Worm (Caenorhabditis elegans): Measurements from ENCODE around the gene T24E12.6.

- TF ChIP-seq unc-62 (GFP tag; optimal IDR thresholded peaks at IDR 0.05) (no peak), egl-27 (tag; optimal IDR thresholded peaks at IDR 0.05) (no peak), zag-1 (tag; optimal IDR thresholded peaks at IDR 0.05) (no peak), ama-1 (optimal IDR thresholded peaks at IDR 0.05) (no peak), nhr-23 (tag; optimal IDR thresholded peaks at IDR 0.05) (no peak), R02D3.7 (tag; optimal IDR thresholded peaks at IDR 0.05) (no peak), ztf-11 (tag; optimal IDR thresholded peaks at IDR 0.05) (no peak), dmd-4 (tag; optimal IDR thresholded peaks at IDR 0.05) (no peak), nhr-237 (tag; optimal IDR thresholded peaks at IDR 0.05) (no peak), lin-11 (tag; optimal IDR thresholded peaks at IDR 0.05) (no peak)
Observed at ce11 chrII:3714595-3714994, 46.9 kb downstream of the T24E12.6 start, which contains the start of gene srh-100.

Measured in whole organism, L2 larva.